Worm (Caenorhabditis elegans): ENCODE results near the gene ZK328.6.

ZK328.6 gene

ce11 chrIII:5988991-5989726 lies 41.2 kb downstream of the ZK328.6 start:
- TF ChIP-seq fkh-4 (tag; optimal IDR thresholded peaks at IDR 0.05; ENCODE audit: borderline replicate concordance), result no peak
- no peak for TF ChIP-seq nhr-19 (GFP tag; conservative IDR thresholded peaks at IDR 0.05)
- no peak for TF ChIP-seq lin-15B (tag; optimal IDR thresholded peaks at IDR 0.05)
- no peak for TF ChIP-seq vab-15 (tag; optimal IDR thresholded peaks at IDR 0.05)
- no peak for TF ChIP-seq aly-2 (tag; optimal IDR thresholded peaks at IDR 0.05)
- no peak for TF ChIP-seq nhr-28 (tag; optimal IDR thresholded peaks at IDR 0.05)
- TF ChIP-seq unc-62 (GFP tag; optimal IDR thresholded peaks at IDR 0.05), result no peak
- TF ChIP-seq F16B12.6 (tag; optimal IDR thresholded peaks at IDR 0.05), result no peak
- TF ChIP-seq pax-3 (tag; optimal IDR thresholded peaks at IDR 0.05), result no peak
- TF ChIP-seq efl-3 (GFP tag; optimal IDR thresholded peaks at IDR 0.05), result no peak
- no peak for TF ChIP-seq zag-1 (tag; optimal IDR thresholded peaks at IDR 0.05)
- peak; percentile 45 for TF ChIP-seq mep-1 (tag; optimal IDR thresholded peaks at IDR 0.05)
- TF ChIP-seq Y116A8C.19 (tag; optimal IDR thresholded peaks at IDR 0.05; ENCODE audit: borderline replicate concordance), result no peak
- no peak for TF ChIP-seq mdl-1 (tag; optimal IDR thresholded peaks at IDR 0.05)
- TF ChIP-seq unc-98 (GFP tag; IDR thresholded peaks at IDR 0.05), result no peak
- peak; percentile 35 for TF ChIP-seq nhr-20 (tag; optimal IDR thresholded peaks at IDR 0.05)
- no peak for TF ChIP-seq nhr-237 (tag; optimal IDR thresholded peaks at IDR 0.05)
- TF ChIP-seq tlp-1 (tag; optimal IDR thresholded peaks at IDR 0.05), result no peak
- TF ChIP-seq hlh-4 (tag; optimal IDR thresholded peaks at IDR 0.05), result no peak
- no peak for TF ChIP-seq egl-13 (tag; optimal IDR thresholded peaks at IDR 0.05)
- peak in 1 of 2 experiments; percentile 40 for TF ChIP-seq lsy-2 (tag; optimal IDR thresholded peaks at IDR 0.05)
- peak; percentile 73 for TF ChIP-seq mab-9 (GFP tag; IDR thresholded peaks at IDR 0.05)
- no peak for TF ChIP-seq sptf-1 (tag; optimal IDR thresholded peaks at IDR 0.05)
- TF ChIP-seq nhr-77 (tag; optimal IDR thresholded peaks at IDR 0.05), result no peak
- peak; percentile 11 for TF ChIP-seq xbp-1 (tag; optimal IDR thresholded peaks at IDR 0.05)
- TF ChIP-seq fkh-8 (tag; optimal IDR thresholded peaks at IDR 0.05), result no peak
- peak; percentile 77 for TF ChIP-seq efl-1 (optimal IDR thresholded peaks at IDR 0.05)
- TF ChIP-seq efl-1 (GFP tag; optimal IDR thresholded peaks at IDR 0.05 in 1 of 2), result peak; percentile 81 to 97
- TF ChIP-seq alr-1 (tag; optimal IDR thresholded peaks at IDR 0.05; ENCODE audit: borderline replicate concordance), result no peak
- TF ChIP-seq ets-5 (GFP tag; IDR thresholded peaks at IDR 0.05), result no peak
- TF ChIP-seq lin-13 (GFP tag; optimal IDR thresholded peaks at IDR 0.05), result no peak
- no peak for TF ChIP-seq ceh-82 (tag; optimal IDR thresholded peaks at IDR 0.05)
- TF ChIP-seq lin-14 (GFP tag; optimal IDR thresholded peaks at IDR 0.05), result peak; percentile 66
- TF ChIP-seq ama-1 (optimal IDR thresholded peaks at IDR 0.05), result peak; percentile 19
- no peak for TF ChIP-seq ceh-8 (GFP tag; optimal IDR thresholded peaks at IDR 0.05)
- no peak for TF ChIP-seq nhr-11 (tag; optimal IDR thresholded peaks at IDR 0.05)
- peak; percentile 73 to 82 for TF ChIP-seq lin-35 (GFP tag; optimal IDR thresholded peaks at IDR 0.05)
- no peak for TF ChIP-seq elt-2 (tag; optimal IDR thresholded peaks at IDR 0.05)
- TF ChIP-seq ces-1 (GFP tag; optimal IDR thresholded peaks at IDR 0.05), result no peak
- TF ChIP-seq nhr-85 (tag), result no peak
- no peak for TF ChIP-seq hpl-2 (GFP tag; optimal IDR thresholded peaks at IDR 0.05)
- TF ChIP-seq tbx-2 (tag; optimal IDR thresholded peaks at IDR 0.05), result peak; percentile 23
- TF ChIP-seq elt-3 (tag; optimal IDR thresholded peaks at IDR 0.05), result no peak
- TF ChIP-seq unc-86 (tag; optimal IDR thresholded peaks at IDR 0.05), result peak; percentile 24
- no peak for TF ChIP-seq unc-30 (tag; optimal IDR thresholded peaks at IDR 0.05)
- no peak for TF ChIP-seq pqm-1 (tag; optimal IDR thresholded peaks at IDR 0.05)
- TF ChIP-seq dpl-1 (GFP tag; optimal IDR thresholded peaks at IDR 0.05), result peak; percentile 71 to 82 (median 75)
- TF ChIP-seq C34B4.2 (tag; optimal IDR thresholded peaks at IDR 0.05), result no peak
- TF ChIP-seq dsc-1 (tag; optimal IDR thresholded peaks at IDR 0.05), result no peak
- peak; percentile 22 for TF ChIP-seq rnt-1 (tag; optimal IDR thresholded peaks at IDR 0.05)
- no peak for TF ChIP-seq nhr-90 (tag; optimal IDR thresholded peaks at IDR 0.05; ENCODE audit: poor library complexity)
- TF ChIP-seq blmp-1 (tag; optimal IDR thresholded peaks at IDR 0.05), result peak; percentile 39
- no peak for TF ChIP-seq isw-1 (GFP tag; IDR thresholded peaks at IDR 0.05)

Data from whole organism, L1 larva.